Fruit fly (Drosophila melanogaster) whole organism, embryonic: Measurements from ENCODE around the gene kairos.

Experiments
- Asciz ChIP-seq: fragments of 200-800 bp; sonication (Bioruptor generic); optimal IDR thresholded peaks from 2 replicates; lab custom pipeline; 2017; ENCODE audit warnings: missing biosample characterization, mild to moderate bottlenecking, missing genetic modification characterization, missing genetic modification reagents
- B-H2 ChIP-seq: fragments of 200-800 bp; sonication (Bioruptor generic); optimal IDR thresholded peaks from 2 replicates; lab custom pipeline; 2018; ENCODE audit warnings: missing biosample characterization, mild to moderate bottlenecking, missing genetic modification characterization
- Blimp-1 ChIP-seq: fragments of 200-800 bp; sonication (Bioruptor generic); optimal IDR thresholded peaks from 3 replicates; lab custom pipeline; 2018; ENCODE audit warnings: missing biosample characterization, missing genetic modification characterization, mild to moderate bottlenecking, moderate library complexity, missing genetic modification reagents
- CG17361 ChIP-seq: fragments of 200-800 bp; sonication (Bioruptor generic); IDR thresholded peaks from 3 replicates; pipeline ENCODE4 v1.3.6; 2022; ENCODE audit warnings: missing biosample characterization, missing genetic modification characterization
- CG4328 ChIP-seq: fragments of 200-800 bp; sonication (Bioruptor generic); optimal IDR thresholded peaks from 3 replicates; lab custom pipeline; 2017; ENCODE audit warnings: missing biosample characterization, missing genetic modification reagents, missing genetic modification characterization
- CG8478 ChIP-seq: fragments of >200 bp; optimal IDR thresholded peaks from 2 replicates; lab custom pipeline; 2018
- D19A ChIP-seq: fragments of 200-800 bp; optimal IDR thresholded peaks from 3 replicates; lab custom pipeline; 2019; ENCODE audit warnings: missing biosample characterization, mild to moderate bottlenecking, missing genetic modification characterization, moderate library complexity
- MTF-1 ChIP-seq: fragments of 200-800 bp; sonication (Bioruptor generic); optimal IDR thresholded peaks from 2 replicates; lab custom pipeline; 2018; ENCODE audit warnings: missing biosample characterization, mild to moderate bottlenecking, missing genetic modification characterization, borderline replicate concordance
- Ssrp ChIP-seq: fragments of 200-800 bp; sonication (Bioruptor generic); optimal IDR thresholded peaks from 2 replicates; lab custom pipeline; 2018; ENCODE audit warnings: missing biosample characterization, mild to moderate bottlenecking, missing genetic modification characterization, moderate library complexity
- fru ChIP-seq: fragments of >200 bp; optimal IDR thresholded peaks from 2 replicates; lab custom pipeline; 2017
- ftz-f1 ChIP-seq: fragments of 200-800 bp; sonication (Bioruptor generic); optimal IDR thresholded peaks from 2 replicates; lab custom pipeline; 2016; ENCODE audit warnings: missing biosample characterization, missing genetic modification characterization
- hth ChIP-seq: fragments of >200 bp; optimal IDR thresholded peaks from 2 replicates; lab custom pipeline; 2017; ENCODE audit warnings: inconsistent platforms
- mirr ChIP-seq: fragments of 200-800 bp; sonication (Bioruptor generic); optimal IDR thresholded peaks from 3 replicates; lab custom pipeline; 2018; ENCODE audit warnings: missing biosample characterization, mild to moderate bottlenecking, missing genetic modification characterization
- twi ChIP-seq: fragments of 200-800 bp; optimal IDR thresholded peaks from 2 replicates; lab custom pipeline; 2019; ENCODE audit warnings: missing biosample characterization, mild to moderate bottlenecking, missing genetic modification characterization, moderate library complexity

dm6 chrX:18404632-18405238 lies 48.7 kb upstream of the kairos start:
- TF ChIP-seq CG8478 = no peak
- no peak for TF ChIP-seq Blimp-1 (GFP tag; lab: Kevin White, UChicago)
- no peak for TF ChIP-seq MTF-1 (GFP tag; lab: Kevin White, UChicago)
- no peak for TF ChIP-seq hth
- no peak for TF ChIP-seq CG4328 (GFP tag; lab: Kevin White, UChicago)
- no peak for TF ChIP-seq fru
- TF ChIP-seq Ssrp = peak; percentile 31
- no peak for TF ChIP-seq D19A (tag; lab: Kevin White, UChicago)
- no peak for TF ChIP-seq twi (tag; lab: Kevin White, UChicago)
- TF ChIP-seq CG17361 = peak; percentile 32; the same call in 2 of the 3 replicates
- peak; percentile 6 for TF ChIP-seq Asciz (GFP tag; lab: Kevin White, UChicago)
- TF ChIP-seq B-H2 (GFP tag; lab: Kevin White, UChicago) = no peak
- TF ChIP-seq ftz-f1 (GFP tag; lab: Kevin White, UChicago) = no peak
- TF ChIP-seq mirr (GFP tag; lab: Kevin White, UChicago) = no peak
